Fruit fly (Drosophila melanogaster) S2 (cell line): ENCODE measurements around the gene br.

Experiments used
- CG8478 ChIP-seq: fragments of >200 bp; optimal IDR thresholded peaks from 2 replicates; lab custom pipeline; 2018
- CTCF ChIP-seq, 2 experiments: fragments of >200 bp; optimal IDR thresholded peaks; 2 replicates each; lab custom pipeline; 2018

- TF ChIP-seq CG8478, result no peak
- TF ChIP-seq CTCF (optimal IDR thresholded peaks at IDR 0.05; lab: Kevin White, UChicago), result no peak
Measured at dm6 chrX:1681266-1681665, 106.3 kb downstream of the br start, which contains the start of gene CG14797.
